Fruit fly (Drosophila melanogaster): ENCODE data around the gene Mitofilin.
A peak's percentile ranks its signal among the peaks of the same experiment; 100 is the strongest.

Mitofilin gene

dm6 chr3R:22041625-22042282 lies 18.6 kb upstream of the Mitofilin start, which contains the start of gene how (continued):
- TF ChIP-seq CG10366 (GFP tag; IDR thresholded peaks at IDR 0.05) (no peak), CG7372 (GFP tag; IDR thresholded peaks at IDR 0.05) (no peak), salm (tag; optimal IDR thresholded peaks at IDR 0.05) (no peak), D (optimal IDR thresholded peaks at IDR 0.05) (no peak), D (GFP tag; optimal IDR thresholded peaks at IDR 0.05) (no peak), Dip3 (GFP tag; optimal IDR thresholded peaks at IDR 0.05) (no peak), ranshi (GFP tag; IDR thresholded peaks at IDR 0.05) (no peak), BEAF-32 (GFP tag; optimal IDR thresholded peaks at IDR 0.05) (peak; percentile 40), CG32772 (GFP tag; IDR thresholded peaks at IDR 0.05) (no peak), bsh (GFP tag; optimal IDR thresholded peaks at IDR 0.05) (peak in 1 of 2 experiments; percentile 6), CG6765 (GFP tag; optimal IDR thresholded peaks at IDR 0.05) (peak; percentile 29), slou (GFP tag; optimal IDR thresholded peaks at IDR 0.05) (no peak), ap (GFP tag; IDR thresholded peaks at IDR 0.05) (no peak), org-1 (GFP tag; optimal IDR thresholded peaks at IDR 0.05) (no peak), hbn (GFP tag; IDR thresholded peaks at IDR 0.05; ENCODE audit: partially characterized antibody) (no peak), CTCF (GFP tag; optimal IDR thresholded peaks at IDR 0.05) (peak; percentile 29), MESR4 (GFP tag; optimal IDR thresholded peaks at IDR 0.05) (no peak), CG6689 (GFP tag; IDR thresholded peaks at IDR 0.05) (peak; percentile 100), stc (GFP tag; IDR thresholded peaks at IDR 0.05) (no peak), CG8924 (tag; optimal IDR thresholded peaks at IDR 0.05) (no peak), eve (GFP tag; optimal IDR thresholded peaks at IDR 0.05) (no peak), CG17361 (GFP tag; IDR thresholded peaks at IDR 0.05) (0 out of 3 replicates have a peak, but pooled peaks have one; percentile 24), Sry-β (GFP tag; optimal IDR thresholded peaks at IDR 0.05) (peak; percentile 79), maf-S (GFP tag; optimal IDR thresholded peaks at IDR 0.05) (no peak), fru (optimal IDR thresholded peaks at IDR 0.05) (no peak), CG13287 (GFP tag; IDR thresholded peaks at IDR 0.05; ENCODE audit: partially characterized antibody) (peak; percentile 41; the same call in 1 of the 2 replicates), HmgD (GFP tag; optimal IDR thresholded peaks at IDR 0.05) (peak; percentile 41), CG8765 (GFP tag; IDR thresholded peaks at IDR 0.05) (no peak), Sin3A (optimal IDR thresholded peaks at IDR 0.05) (peak; percentile 90), unpg (GFP tag; optimal IDR thresholded peaks at IDR 0.05) (no peak), CG12744 (GFP tag; optimal IDR thresholded peaks at IDR 0.05) (no peak), CG7556 (GFP tag; optimal IDR thresholded peaks at IDR 0.05) (peak; percentile 2), CG7271 (tag; optimal IDR thresholded peaks at IDR 0.05) (no peak), run (tag; optimal IDR thresholded peaks at IDR 0.05) (no peak), ci (GFP tag; IDR thresholded peaks at IDR 0.05) (no peak), sqz (GFP tag; optimal IDR thresholded peaks at IDR 0.05) (peak; percentile 43), CG5180 (GFP tag; optimal IDR thresholded peaks at IDR 0.05) (no peak), Side (GFP tag; optimal IDR thresholded peaks at IDR 0.05) (no peak), Atf3 (GFP tag; optimal IDR thresholded peaks at IDR 0.05) (peak; percentile 14), CG14441 (GFP tag; IDR thresholded peaks at IDR 0.05) (no peak), CG10654 (GFP tag; optimal IDR thresholded peaks at IDR 0.05) (no peak), CG7928 (GFP tag; optimal IDR thresholded peaks at IDR 0.05) (no peak), ato (GFP tag; IDR thresholded peaks at IDR 0.05; ENCODE audit: partially characterized antibody) (no peak), Camta (GFP tag; optimal IDR thresholded peaks at IDR 0.05) (peak; percentile 41), CG17359 (tag; optimal IDR thresholded peaks at IDR 0.05) (no peak), Gsc (GFP tag; IDR thresholded peaks at IDR 0.05) (no peak), CG31365 (tag; optimal IDR thresholded peaks at IDR 0.05) (no peak), CG34376 (GFP tag; optimal IDR thresholded peaks at IDR 0.05) (peak; percentile 11), Oli (tag; optimal IDR thresholded peaks at IDR 0.05) (no peak), Dp (GFP tag; optimal IDR thresholded peaks at IDR 0.05) (peak; percentile 92), CG10274 (GFP tag; optimal IDR thresholded peaks at IDR 0.05) (no peak), Ptx1 (GFP tag; IDR thresholded peaks at IDR 0.05) (peak; percentile 53)

Data from whole organism, embryonic.